Worm (Caenorhabditis elegans) whole organism, young adult: ENCODE measurements around the gene sre-55.
A peak's percentile ranks its signal among the peaks of the same experiment; 100 is the strongest.

Experiments used
- B0019.2 ChIP-seq: fragments of 200-800 bp; sonication (Bioruptor generic); conservative IDR thresholded peaks from 2 replicates; pipeline ENCODE4 v1.3.6; 2022; ENCODE audit warnings: missing genetic modification reagents, missing genetic modification characterization, missing compliant biosample characterization
- D2030.7 ChIP-seq: fragments of 200-800 bp; sonication (Bioruptor generic); IDR thresholded peaks from 2 replicates; pipeline ENCODE4 v1.3.6; 2022; ENCODE audit warnings: missing genetic modification reagents, missing genetic modification characterization, missing compliant biosample characterization
- F22D6.2 ChIP-seq: sonication (generic microtip); optimal IDR thresholded peaks from 2 replicates; lab custom pipeline; 2016; ENCODE audit warnings: mild to moderate bottlenecking, missing genetic modification characterization, missing compliant biosample characterization
- F49E8.2 ChIP-seq: sonication (generic microtip); optimal IDR thresholded peaks from 3 replicates; lab custom pipeline; 2017; ENCODE audit warnings: missing genetic modification characterization, mild to moderate bottlenecking, missing compliant biosample characterization, antibody characterized with exemption, moderate library complexity; ENCODE audit not compliant: insufficient read depth
- F52B5.7 ChIP-seq: sonication (generic microtip); optimal IDR thresholded peaks from 2 replicates; lab custom pipeline; 2016; ENCODE audit warnings: mild to moderate bottlenecking, missing genetic modification characterization, missing compliant biosample characterization
- Y53F4B.3 ChIP-seq: fragments of 200-800 bp; sonication (Bioruptor generic); IDR thresholded peaks from 2 replicates; pipeline ENCODE4 v1.3.6; 2022; ENCODE audit warnings: missing genetic modification reagents, missing genetic modification characterization, missing compliant biosample characterization
- Y53G8AR.9 ChIP-seq: fragments of 200-800 bp; sonication (Bioruptor generic); conservative IDR thresholded peaks from 2 replicates; pipeline ENCODE4 v1.3.6; 2022; ENCODE audit warnings: missing genetic modification reagents, missing genetic modification characterization, missing compliant biosample characterization
- Y67H2A.10 ChIP-seq: fragments of 200-800 bp; sonication (Bioruptor generic); conservative IDR thresholded peaks from 2 replicates; pipeline ENCODE4 v1.3.6; 2022; ENCODE audit warnings: missing genetic modification reagents, missing genetic modification characterization, missing compliant biosample characterization
- Y79H2A.3 ChIP-seq: fragments of 200-800 bp; sonication (Bioruptor generic); conservative IDR thresholded peaks from 2 replicates; pipeline ENCODE4 v1.3.6; 2022; ENCODE audit warnings: missing genetic modification reagents, missing genetic modification characterization, missing compliant biosample characterization
- ZK185.1 ChIP-seq: sonication (generic microtip); optimal IDR thresholded peaks from 2 replicates; lab custom pipeline; 2016; ENCODE audit warnings: mild to moderate bottlenecking, missing genetic modification characterization, missing compliant biosample characterization; ENCODE audit not compliant: poor library complexity, severe bottlenecking
- ama-1 ChIP-seq, 3 experiments: fragments of 150-350 bp in 1 of 3; sonication (generic microtip) in 2 of 3; optimal IDR thresholded peaks; 2 replicates each; lab custom pipeline; 2014 to 2018; ENCODE audit warnings: missing biosample characterization in 2 of 3, missing genetic modification characterization in 2 of 3, missing genetic modification reagents in 2 of 3
- aptf-2 ChIP-seq: fragments of 200-800 bp; sonication (Bioruptor generic); conservative IDR thresholded peaks from 2 replicates; pipeline ENCODE4 v1.3.6; 2022; ENCODE audit warnings: missing genetic modification reagents, missing genetic modification characterization, missing compliant biosample characterization
- aptf-3 ChIP-seq: fragments of 200-800 bp; sonication (Bioruptor generic); IDR thresholded peaks from 2 replicates; pipeline ENCODE4 v1.3.6; 2022; ENCODE audit warnings: missing genetic modification characterization, missing compliant biosample characterization
- atf-7 ChIP-seq: sonication (generic microtip); optimal IDR thresholded peaks from 2 replicates; lab custom pipeline; 2017; ENCODE audit warnings: mild to moderate bottlenecking, missing genetic modification characterization, missing compliant biosample characterization
- attf-5 ChIP-seq: fragments of 200-800 bp; sonication (Bioruptor generic); optimal IDR thresholded peaks from 2 replicates; lab custom pipeline; 2018; ENCODE audit warnings: mild to moderate bottlenecking, missing genetic modification characterization, missing compliant biosample characterization
- ccch-3 ChIP-seq: fragments of 200-800 bp; sonication (Bioruptor generic); optimal IDR thresholded peaks from 2 replicates; lab custom pipeline; 2018; ENCODE audit warnings: mild to moderate bottlenecking, missing genetic modification characterization, missing compliant biosample characterization
- cebp-1 ChIP-seq, 2 experiments: fragments of 200-800 bp in 1 of 2; sonication (Bioruptor generic) in 1 of 2; sonication (generic microtip) in 1 of 2; IDR thresholded peaks in 1 of 2; optimal IDR thresholded peaks in 1 of 2; 2 replicates each; pipeline versions ENCODE4 v1.3.6 to Lab custom; 2017 to 2022; ENCODE audit warnings: missing compliant biosample characterization in 2 of 2, missing genetic modification characterization in 2 of 2, mild to moderate bottlenecking in 1 of 2, missing genetic modification reagents in 1 of 2, moderate library complexity in 1 of 2
- cebp-2 ChIP-seq: fragments of 200-800 bp; sonication (Bioruptor generic); IDR thresholded peaks from 2 replicates; pipeline ENCODE4 v1.3.6; 2022; ENCODE audit warnings: missing genetic modification characterization, missing compliant biosample characterization
- dpff-1 ChIP-seq: sonication (generic microtip); optimal IDR thresholded peaks from 2 replicates; lab custom pipeline; 2017; ENCODE audit warnings: mild to moderate bottlenecking, missing genetic modification characterization, missing compliant biosample characterization
- egrh-3 ChIP-seq: fragments of 200-800 bp; sonication (Bioruptor generic); IDR thresholded peaks from 2 replicates; pipeline ENCODE4 v1.3.6; 2022; ENCODE audit warnings: missing genetic modification reagents, missing genetic modification characterization, missing compliant biosample characterization
- gei-17 ChIP-seq: fragments of 200-800 bp; sonication (Bioruptor generic); optimal IDR thresholded peaks from 2 replicates; lab custom pipeline; 2018; ENCODE audit warnings: mild to moderate bottlenecking, missing genetic modification characterization, missing compliant biosample characterization
- him-1 ChIP-seq: sonication (generic microtip); optimal IDR thresholded peaks from 2 replicates; lab custom pipeline; 2016; ENCODE audit warnings: missing genotype, missing genetic modification reagents, missing genetic modification characterization, missing compliant biosample characterization
- hlh-12 ChIP-seq: sonication (generic microtip); optimal IDR thresholded peaks from 2 replicates; lab custom pipeline; 2016; ENCODE audit warnings: missing genetic modification characterization, missing compliant biosample characterization
- hmg-20 ChIP-seq: fragments of 200-800 bp; sonication (Bioruptor generic); IDR thresholded peaks from 2 replicates; pipeline ENCODE4 v1.3.6; 2022; ENCODE audit warnings: missing genetic modification reagents, missing genetic modification characterization, missing compliant biosample characterization
- hsf-1 ChIP-seq: fragments of 200-800 bp; sonication (Bioruptor generic); IDR thresholded peaks from 2 replicates; pipeline ENCODE4 v1.3.6; 2022; ENCODE audit warnings: missing genetic modification reagents, missing genetic modification characterization, missing compliant biosample characterization
- let-607 ChIP-seq, 2 experiments: fragments of 200-800 bp in 1 of 2; sonication (Bioruptor generic) in 1 of 2; sonication (generic microtip) in 1 of 2; optimal IDR thresholded peaks; 2 replicates each; lab custom pipeline; 2016 to 2018; ENCODE audit warnings: mild to moderate bottlenecking in 2 of 2, missing compliant biosample characterization in 2 of 2, missing genetic modification characterization in 2 of 2, moderate library complexity in 2 of 2, missing genotype in 1 of 2
- lin-35 ChIP-seq, 3 experiments: fragments of 150-350 bp in 2 of 3; sonication (generic microtip) in 1 of 3; optimal IDR thresholded peaks; 2 replicates each; lab custom pipeline; 2014 to 2018; ENCODE audit warnings: missing biosample characterization in 3 of 3, missing genetic modification characterization in 3 of 3, missing genetic modification reagents in 3 of 3
- lin-54 ChIP-seq: fragments of 200-800 bp; sonication (Bioruptor generic); optimal IDR thresholded peaks from 2 replicates; lab custom pipeline; 2018; ENCODE audit warnings: mild to moderate bottlenecking, missing genetic modification characterization, missing compliant biosample characterization
- lir-1 ChIP-seq: fragments of 200-800 bp; sonication (Bioruptor generic); conservative IDR thresholded peaks from 2 replicates; pipeline ENCODE4 v1.3.6; 2022; ENCODE audit warnings: missing genetic modification reagents, missing genetic modification characterization, missing compliant biosample characterization
- lsy-27 ChIP-seq: sonication (generic microtip); optimal IDR thresholded peaks from 2 replicates; lab custom pipeline; 2017; ENCODE audit warnings: missing genetic modification characterization, mild to moderate bottlenecking, missing compliant biosample characterization, antibody characterized with exemption, missing genotype, borderline replicate concordance; ENCODE audit not compliant: insufficient read depth
- madf-8 ChIP-seq: fragments of 200-800 bp; sonication (Bioruptor generic); conservative IDR thresholded peaks from 2 replicates; pipeline ENCODE4 v1.3.6; 2022; ENCODE audit warnings: missing genetic modification reagents, missing genetic modification characterization, missing compliant biosample characterization
- mel-28 ChIP-seq: sonication (generic microtip); optimal IDR thresholded peaks from 2 replicates; lab custom pipeline; 2016; ENCODE audit warnings: borderline replicate concordance, mild to moderate bottlenecking, missing genetic modification characterization, missing compliant biosample characterization
- mes-4 ChIP-seq: sonication (generic microtip); optimal IDR thresholded peaks from 2 replicates; lab custom pipeline; 2016; ENCODE audit warnings: missing genotype, missing genetic modification characterization, missing compliant biosample characterization
- nfyb-1 ChIP-seq: fragments of 200-800 bp; sonication (Bioruptor generic); IDR thresholded peaks from 2 replicates; pipeline ENCODE4 v1.3.6; 2022; ENCODE audit warnings: missing genetic modification reagents, missing genetic modification characterization, missing compliant biosample characterization
- nhr-80 ChIP-seq: sonication (generic microtip); optimal IDR thresholded peaks from 2 replicates; lab custom pipeline; 2016; ENCODE audit warnings: missing genetic modification characterization, missing compliant biosample characterization
- nhr-90 ChIP-seq: sonication (generic microtip); optimal IDR thresholded peaks from 2 replicates; lab custom pipeline; 2016; ENCODE audit warnings: missing genotype, mild to moderate bottlenecking, missing genetic modification characterization, missing compliant biosample characterization
- pbrm-1 ChIP-seq: fragments of 200-800 bp; sonication (Bioruptor generic); IDR thresholded peaks from 2 replicates; pipeline ENCODE4 v1.3.6; 2022; ENCODE audit warnings: missing genetic modification reagents, missing genetic modification characterization, missing compliant biosample characterization
- rec-8 ChIP-seq, 2 experiments: sonication (generic microtip); optimal IDR thresholded peaks; 2 replicates each; lab custom pipeline; 2016; ENCODE audit warnings: mild to moderate bottlenecking in 2 of 2, missing genetic modification characterization in 2 of 2, missing genetic modification reagents in 2 of 2, missing genotype in 2 of 2, missing biosample characterization in 1 of 2, missing compliant biosample characterization in 1 of 2, moderate library complexity in 1 of 2
- repo-1 ChIP-seq: sonication (generic microtip); optimal IDR thresholded peaks from 2 replicates; lab custom pipeline; 2017; ENCODE audit warnings: mild to moderate bottlenecking, missing genetic modification characterization, missing compliant biosample characterization
- sptf-2 ChIP-seq: fragments of 200-800 bp; sonication (Bioruptor generic); optimal IDR thresholded peaks from 2 replicates; lab custom pipeline; 2018; ENCODE audit warnings: mild to moderate bottlenecking, missing genetic modification characterization, missing compliant biosample characterization
- tbp1 ChIP-seq: fragments of 200-800 bp; sonication (Bioruptor generic); optimal IDR thresholded peaks from 2 replicates; lab custom pipeline; 2018; ENCODE audit warnings: mild to moderate bottlenecking, missing genetic modification characterization, missing compliant biosample characterization
- xnd-1 ChIP-seq: sonication (generic microtip); optimal IDR thresholded peaks from 2 replicates; lab custom pipeline; 2016; ENCODE audit warnings: missing genotype, missing genetic modification reagents, missing genetic modification characterization, missing compliant biosample characterization
- zim-3 ChIP-seq: sonication (generic microtip); optimal IDR thresholded peaks from 2 replicates; lab custom pipeline; 2017; ENCODE audit warnings: mild to moderate bottlenecking, missing genetic modification characterization, moderate library complexity, missing compliant biosample characterization
- ztf-18 ChIP-seq: sonication (generic microtip); optimal IDR thresholded peaks from 2 replicates; lab custom pipeline; 2016; ENCODE audit warnings: missing genotype, mild to moderate bottlenecking, missing genetic modification characterization, missing compliant biosample characterization
- ztf-25 ChIP-seq: fragments of 200-800 bp; sonication (Bioruptor generic); IDR thresholded peaks from 2 replicates; pipeline ENCODE4 v1.3.6; 2022; ENCODE audit warnings: missing genetic modification reagents, missing genetic modification characterization, missing compliant biosample characterization
- ztf-26 ChIP-seq: sonication (generic microtip); optimal IDR thresholded peaks from 2 replicates; lab custom pipeline; 2017; ENCODE audit warnings: missing genetic modification characterization, missing compliant biosample characterization
- ztf-28 ChIP-seq: fragments of 200-800 bp; sonication (Bioruptor generic); IDR thresholded peaks from 2 replicates; pipeline ENCODE4 v1.3.6; 2022; ENCODE audit warnings: missing genetic modification reagents, missing genetic modification characterization, missing compliant biosample characterization

Gene sre-55

ce11 chrII:12284045-12284444, 45.0 kb upstream of the sre-55 start (continued):
- no peak for TF ChIP-seq let-607 (tag; optimal IDR thresholded peaks at IDR 0.05; lab: Kevin White, UChicago)
- TF ChIP-seq cebp-2 = no peak
- no peak for TF ChIP-seq hlh-12 (tag; lab: Kevin White, UChicago)
- no peak for TF ChIP-seq ZK185.1 (tag; lab: Kevin White, UChicago)
- TF ChIP-seq hsf-1 = peak; percentile 77
- TF ChIP-seq mes-4 (tag; lab: Kevin White, UChicago) = no peak
- TF ChIP-seq gei-17 = no peak
- no peak for TF ChIP-seq ztf-28
- TF ChIP-seq tbp1 (GFP tag; lab: Kevin White, UChicago) = peak; percentile 36
- no peak for TF ChIP-seq attf-5 (GFP tag; lab: Kevin White, UChicago)
- no peak for TF ChIP-seq hmg-20 (GFP tag; lab: Robert Waterston, UW)
- no peak for TF ChIP-seq Y67H2A.10 (GFP tag; lab: Robert Waterston, UW)
- TF ChIP-seq xnd-1 (tag; lab: Kevin White, UChicago) = peak; percentile 90
- no peak for TF ChIP-seq ccch-3 (GFP tag; lab: Kevin White, UChicago)
- TF ChIP-seq egrh-3 (GFP tag; lab: Robert Waterston, UW) = no peak
- TF ChIP-seq madf-8 = peak; percentile 94
- TF ChIP-seq lin-35 (GFP tag; optimal IDR thresholded peaks at IDR 0.05; lab: Kevin White, UChicago) = peak in 1 of 3 experiments; percentile 68
- no peak for TF ChIP-seq ama-1 (optimal IDR thresholded peaks at IDR 0.05; lab: Kevin White, UChicago)
- no peak for TF ChIP-seq ama-1 (GFP tag; optimal IDR thresholded peaks at IDR 0.05; lab: Kevin White, UChicago)
- TF ChIP-seq aptf-2 (GFP tag; lab: Robert Waterston, UW) = no peak
- no peak for TF ChIP-seq nhr-80 (tag; lab: Kevin White, UChicago)
- TF ChIP-seq sptf-2 = no peak
- no peak for TF ChIP-seq mel-28 (tag; lab: Kevin White, UChicago)
- TF ChIP-seq ztf-26 (tag; lab: Kevin White, UChicago) = no peak
- TF ChIP-seq Y53G8AR.9 (GFP tag; lab: Robert Waterston, UW) = peak; percentile 74; the same call in 1 of the 2 replicates
- TF ChIP-seq lin-54 (GFP tag; lab: Kevin White, UChicago) = peak; percentile 88
- TF ChIP-seq Y79H2A.3 (GFP tag; lab: Robert Waterston, UW) = peak; percentile 71; the same call in 1 of the 2 replicates
- no peak for TF ChIP-seq nfyb-1 (GFP tag; lab: Robert Waterston, UW)
- TF ChIP-seq F49E8.2 (tag; lab: Kevin White, UChicago) = peak; percentile 27
- peak; percentile 92 for TF ChIP-seq D2030.7 (GFP tag; lab: Robert Waterston, UW)
- no peak for TF ChIP-seq aptf-3 (GFP tag; lab: Robert Waterston, UW)
- no peak for TF ChIP-seq atf-7 (tag; lab: Kevin White, UChicago)
- no peak for TF ChIP-seq ztf-25 (GFP tag; lab: Robert Waterston, UW)
- no peak for TF ChIP-seq rec-8 (tag; optimal IDR thresholded peaks at IDR 0.05; lab: Kevin White, UChicago)
- no peak for TF ChIP-seq F22D6.2 (tag; lab: Kevin White, UChicago)
- no peak for TF ChIP-seq lsy-27 (tag; lab: Kevin White, UChicago)
- TF ChIP-seq repo-1 (tag; lab: Kevin White, UChicago) = no peak
- TF ChIP-seq lir-1 (GFP tag; lab: Robert Waterston, UW) = no peak
- TF ChIP-seq him-1 (tag; lab: Kevin White, UChicago) = no peak
- no peak for TF ChIP-seq Y53F4B.3 (GFP tag; lab: Robert Waterston, UW)
- no peak for TF ChIP-seq zim-3 (tag; lab: Kevin White, UChicago)
- TF ChIP-seq cebp-1 (GFP tag; IDR thresholded peaks at IDR 0.05; lab: Robert Waterston, UW) = no peak
- TF ChIP-seq cebp-1 (tag; optimal IDR thresholded peaks at IDR 0.05; lab: Kevin White, UChicago) = no peak
- no peak for TF ChIP-seq pbrm-1
- no peak for TF ChIP-seq ztf-18 (tag; lab: Kevin White, UChicago)
- no peak for TF ChIP-seq F52B5.7 (tag; lab: Kevin White, UChicago)
- TF ChIP-seq B0019.2 = peak; percentile 71
- no peak for TF ChIP-seq dpff-1 (tag; lab: Kevin White, UChicago)
- TF ChIP-seq nhr-90 (tag; lab: Kevin White, UChicago) = no peak
